Worm (Caenorhabditis elegans): Measurements from ENCODE around the gene C53A5.16.

Gene C53A5.16

ce11 chrV:14478979-14479378, 43.4 kb downstream of the C53A5.16 start, which contains the start of gene clec-55 (continued):
- no peak for TF ChIP-seq F10E7.11 (tag; optimal IDR thresholded peaks at IDR 0.05)
- no peak for TF ChIP-seq Y95B8A.8 (GFP tag; IDR thresholded peaks at IDR 0.05)
- no peak for TF ChIP-seq lir-1 (GFP tag; conservative IDR thresholded peaks at IDR 0.05)

- no peak for TF ChIP-seq lin-35 (GFP tag; optimal IDR thresholded peaks at IDR 0.05)
- no peak for TF ChIP-seq fkh-3 (tag; optimal IDR thresholded peaks at IDR 0.05)
- no peak for TF ChIP-seq ceh-58 (GFP tag; IDR thresholded peaks at IDR 0.05)
- peak; percentile 35 for TF ChIP-seq nhr-80 (tag; optimal IDR thresholded peaks at IDR 0.05)
- TF ChIP-seq F49E8.2 (tag; optimal IDR thresholded peaks at IDR 0.05; ENCODE audit: insufficient read depth): no peak
- no peak for TF ChIP-seq sdz-38 (tag; optimal IDR thresholded peaks at IDR 0.05)
Measured at ce11 chrV:14476680-14477079, 45.7 kb downstream of the C53A5.16 start, which contains the start of gene clec-54. Gene clec-54, plus strand, starts transcription at chrV:14476903.

ce11 chrV:14474099-14474498, 48.3 kb downstream of the C53A5.16 start, which contains the start of gene clec-56:
Gene clec-56, plus strand, starts transcription at chrV:14474399.
- TF ChIP-seq nhr-80 (tag; optimal IDR thresholded peaks at IDR 0.05) (peak; percentile 24), lsl-1 (GFP tag; optimal IDR thresholded peaks at IDR 0.05) (no peak)

ce11 chrV:14472229-14472628, 50.2 kb downstream of the C53A5.16 start, which contains the start of gene clec-227:
Gene clec-227, plus strand, starts transcription at chrV:14472529.
- TF ChIP-seq rcor-1 (GFP tag; IDR thresholded peaks at IDR 0.05) (no peak), aptf-2 (GFP tag; conservative IDR thresholded peaks at IDR 0.05) (no peak), lsl-1 (GFP tag; optimal IDR thresholded peaks at IDR 0.05) (no peak), ama-1 (optimal IDR thresholded peaks at IDR 0.05) (no peak), ama-1 (GFP tag; optimal IDR thresholded peaks at IDR 0.05) (no peak), mxl-1 (tag; optimal IDR thresholded peaks at IDR 0.05) (no peak), egl-18 (GFP tag; IDR thresholded peaks at IDR 0.05) (no peak), F55B11.4 (tag; optimal IDR thresholded peaks at IDR 0.05; ENCODE audit: borderline replicate concordance, insufficient read depth) (no peak), tbp1 (GFP tag; optimal IDR thresholded peaks at IDR 0.05) (no peak), him-1 (tag; optimal IDR thresholded peaks at IDR 0.05) (no peak), nfyb-1 (GFP tag; IDR thresholded peaks at IDR 0.05) (no peak), rec-8 (tag; optimal IDR thresholded peaks at IDR 0.05) (no peak), madf-10 (tag; optimal IDR thresholded peaks at IDR 0.05) (no peak), Y53G8AR.9 (GFP tag; conservative IDR thresholded peaks at IDR 0.05) (no peak), egl-44 (GFP tag; IDR thresholded peaks at IDR 0.05) (no peak), Y79H2A.3 (GFP tag; conservative IDR thresholded peaks at IDR 0.05) (no peak), dpl-1 (GFP tag; optimal IDR thresholded peaks at IDR 0.05) (no peak), unc-130 (GFP tag; optimal IDR thresholded peaks at IDR 0.05) (no peak), B0035.1 (tag; optimal IDR thresholded peaks at IDR 0.05) (no peak), C06A6.2 (GFP tag; conservative IDR thresholded peaks at IDR 0.05) (no peak)
